Fruit fly (Drosophila melanogaster): Measurements from ENCODE around the gene S6k.

S6k gene

DNA sequence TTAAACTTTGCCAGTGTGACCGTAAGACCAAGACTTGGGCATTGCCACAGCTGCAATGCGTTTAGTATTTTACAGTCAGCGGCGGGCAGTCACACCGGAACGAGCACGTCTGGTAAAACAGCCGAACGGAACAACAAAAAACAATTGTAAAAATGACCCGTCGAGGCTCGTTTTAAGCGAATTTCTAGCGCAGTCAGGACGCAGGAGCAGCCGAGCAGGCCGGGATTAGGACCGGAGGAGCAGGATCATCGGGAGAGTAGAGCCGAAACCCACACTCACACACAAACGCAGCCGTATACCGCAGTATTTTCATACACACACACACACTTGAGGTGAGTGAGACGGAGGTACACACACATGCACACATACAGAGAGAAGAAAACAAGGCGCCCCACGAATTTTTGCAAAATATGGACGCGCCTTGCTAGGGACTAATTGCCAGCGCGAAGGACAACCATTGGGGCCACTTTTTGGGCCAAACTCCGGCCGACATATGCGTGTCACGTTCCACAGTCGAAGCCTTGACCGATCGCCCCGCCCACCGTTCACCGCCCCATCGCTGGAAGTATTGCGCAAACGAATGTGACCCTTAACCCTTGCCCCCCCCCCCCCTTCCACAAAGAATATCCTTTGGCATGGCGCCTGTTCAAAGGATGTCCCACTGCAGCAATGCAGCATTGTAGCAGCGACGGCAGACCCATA is 57.7 kb downstream of the S6k start, which contains the start of gene Usp47 (continued):
- no peak for TF ChIP-seq Eip74EF (GFP tag; optimal IDR thresholded peaks at IDR 0.05)
- peak; percentile 56; the same call in 1 of the 2 replicates for TF ChIP-seq CG42726 (GFP tag; IDR thresholded peaks at IDR 0.05; ENCODE audit: partially characterized antibody)
- no peak for TF ChIP-seq Spps (tag; optimal IDR thresholded peaks at IDR 0.05)
- TF ChIP-seq knrl (GFP tag; IDR thresholded peaks at IDR 0.05; ENCODE audit: partially characterized antibody): no peak
- TF ChIP-seq slbo (GFP tag; IDR thresholded peaks at IDR 0.05): peak; percentile 25; the same call in 1 of the 2 replicates
- peak; percentile 43 for TF ChIP-seq CrebB (tag; optimal IDR thresholded peaks at IDR 0.05)
- no peak; the same call in 2 of the 3 replicates for TF ChIP-seq row (GFP tag; IDR thresholded peaks at IDR 0.05)
- TF ChIP-seq CG1647 (GFP tag; optimal IDR thresholded peaks at IDR 0.05): no peak
- no peak for TF ChIP-seq Abd-B (GFP tag; optimal IDR thresholded peaks at IDR 0.05)
- TF ChIP-seq seq (GFP tag; IDR thresholded peaks at IDR 0.05): 0 out of 2 replicates have a peak, but pooled peaks have one; percentile 17
- peak; percentile 61 for TF ChIP-seq crol (GFP tag; IDR thresholded peaks at IDR 0.05)
- no peak for TF ChIP-seq ase (GFP tag; IDR thresholded peaks at IDR 0.05)
- peak; percentile 83 for TF ChIP-seq pzg (GFP tag; optimal IDR thresholded peaks at IDR 0.05)
- no peak for TF ChIP-seq wor (GFP tag; IDR thresholded peaks at IDR 0.05)
- TF ChIP-seq slp2 (GFP tag; optimal IDR thresholded peaks at IDR 0.05): no peak
- TF ChIP-seq HHEX (GFP tag; optimal IDR thresholded peaks at IDR 0.05): no peak
- TF ChIP-seq gce (GFP tag; IDR thresholded peaks at IDR 0.05): no peak
- no peak for TF ChIP-seq CG16813 (GFP tag; IDR thresholded peaks at IDR 0.05; ENCODE audit: partially characterized antibody)
- TF ChIP-seq CG16815 (GFP tag; optimal IDR thresholded peaks at IDR 0.05): no peak
- peak; percentile 6 for TF ChIP-seq sug (tag; optimal IDR thresholded peaks at IDR 0.05)
- peak; percentile 38 for TF ChIP-seq CG12659 (GFP tag; optimal IDR thresholded peaks at IDR 0.05)
- TF ChIP-seq CG6791 (GFP tag; IDR thresholded peaks at IDR 0.05; ENCODE audit: partially characterized antibody): 0 out of 3 replicates have a peak, but pooled peaks have one; percentile 31
- TF ChIP-seq CG7928 (GFP tag; optimal IDR thresholded peaks at IDR 0.05): no peak
- TF ChIP-seq sob (GFP tag; IDR thresholded peaks at IDR 0.05): no peak
- no peak for TF ChIP-seq CG31224 (GFP tag; IDR thresholded peaks at IDR 0.05)
- TF ChIP-seq cwo (GFP tag; optimal IDR thresholded peaks at IDR 0.05): no peak
- TF ChIP-seq CG7271 (tag; optimal IDR thresholded peaks at IDR 0.05): no peak
- TF ChIP-seq CG14667 (GFP tag; IDR thresholded peaks at IDR 0.05): no peak
- TF ChIP-seq tap (tag; optimal IDR thresholded peaks at IDR 0.05): no peak
- no peak for TF ChIP-seq twi (tag; optimal IDR thresholded peaks at IDR 0.05)
- peak; percentile 74 for TF ChIP-seq CG9797 (GFP tag; optimal IDR thresholded peaks at IDR 0.05)
- no peak for TF ChIP-seq croc (GFP tag; conservative IDR thresholded peaks at IDR 0.05)
- no peak for TF ChIP-seq CG10209 (GFP tag; optimal IDR thresholded peaks at IDR 0.05)
- TF ChIP-seq scrt (GFP tag; optimal IDR thresholded peaks at IDR 0.05): no peak
- no peak for TF ChIP-seq dimm (GFP tag; IDR thresholded peaks at IDR 0.05)
- TF ChIP-seq trem (tag; optimal IDR thresholded peaks at IDR 0.05): peak; percentile 45
- no peak for TF ChIP-seq CG13296 (GFP tag; optimal IDR thresholded peaks at IDR 0.05)
- TF ChIP-seq Side (GFP tag; optimal IDR thresholded peaks at IDR 0.05): no peak
- TF ChIP-seq NC2α (GFP tag; optimal IDR thresholded peaks at IDR 0.05): no peak
- TF ChIP-seq usp (GFP tag; optimal IDR thresholded peaks at IDR 0.05): no peak
- no peak for TF ChIP-seq ash1 (GFP tag; optimal IDR thresholded peaks at IDR 0.05)
- peak; percentile 32 for TF ChIP-seq CG2712 (tag; optimal IDR thresholded peaks at IDR 0.05)
- no peak for TF ChIP-seq Bteb2 (GFP tag; optimal IDR thresholded peaks at IDR 0.05)
- no peak for TF ChIP-seq CG8944 (GFP tag; optimal IDR thresholded peaks at IDR 0.05)
- TF ChIP-seq C15 (GFP tag; IDR thresholded peaks at IDR 0.05): no peak
- TF ChIP-seq rib (GFP tag; IDR thresholded peaks at IDR 0.05): no peak
- TF ChIP-seq CG34376 (GFP tag; optimal IDR thresholded peaks at IDR 0.05): peak; percentile 36
- no peak for TF ChIP-seq cato (GFP tag; optimal IDR thresholded peaks at IDR 0.05; ENCODE audit: borderline replicate concordance)
- TF ChIP-seq BEAF-32 (GFP tag; optimal IDR thresholded peaks at IDR 0.05): no peak

Data from whole organism, embryonic.